Fruit fly (Drosophila melanogaster): ENCODE measurements around the gene Snx6.

- no peak for TF ChIP-seq psq (optimal IDR thresholded peaks at IDR 0.05)
- no peak for TF ChIP-seq pan (optimal IDR thresholded peaks at IDR 0.05)
These were observed 14.7 kb downstream of the Snx6 start, which contains the start of gene CG8419 for dm6 chr2L:8205871-8206270.
